Fruit fly (Drosophila melanogaster) ovary, adult (tissue): ENCODE measurements around the gene CG4194.
A peak's percentile ranks its signal among the peaks of the same experiment; 100 is the strongest.

Experiments used
- CG17801 ChIP-seq: fragments of 200-800 bp; optimal IDR thresholded peaks from 2 replicates; lab custom pipeline; 2019; ENCODE audit warnings: missing biosample characterization, mild to moderate bottlenecking, missing genetic modification characterization, moderate library complexity; ENCODE audit not compliant: partially characterized antibody

Gene CG4194

DNA sequence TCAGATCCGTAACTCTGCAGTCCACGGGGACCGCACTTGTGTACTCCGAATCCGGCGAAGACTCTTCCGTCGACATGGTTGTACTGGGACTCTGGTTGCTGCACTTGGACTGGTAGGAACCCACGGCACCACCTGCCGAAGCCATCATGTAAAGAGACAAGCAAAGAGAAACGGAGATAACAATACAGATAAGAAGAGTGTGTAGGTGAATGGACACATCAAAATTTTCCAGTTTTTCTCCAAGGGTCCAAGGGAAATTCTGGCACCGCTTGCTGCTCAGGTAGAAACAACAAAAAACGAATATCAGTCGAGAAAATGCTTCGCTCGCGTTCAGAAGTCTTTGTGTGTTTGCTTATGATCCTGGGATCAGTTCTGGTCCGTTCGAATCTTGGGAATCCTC, at the start of gene CG4194:
Gene CG4194 (plus strand): TSS at position 301 of the 400 bp plus-strand sequence.
- no peak for TF ChIP-seq CG17801 (GFP tag; lab: Kevin White, UChicago)

dm6 chrX:2024819-2025218, 43.6 kb upstream of the CG4194 start:
- no peak for TF ChIP-seq CG17801 (GFP tag; lab: Kevin White, UChicago)

- peak; percentile 6 for TF ChIP-seq CG17801 (GFP tag; lab: Kevin White, UChicago)
Observed at dm6 chrX:2031308-2031707, 37.1 kb upstream of the CG4194 start.

DNA sequence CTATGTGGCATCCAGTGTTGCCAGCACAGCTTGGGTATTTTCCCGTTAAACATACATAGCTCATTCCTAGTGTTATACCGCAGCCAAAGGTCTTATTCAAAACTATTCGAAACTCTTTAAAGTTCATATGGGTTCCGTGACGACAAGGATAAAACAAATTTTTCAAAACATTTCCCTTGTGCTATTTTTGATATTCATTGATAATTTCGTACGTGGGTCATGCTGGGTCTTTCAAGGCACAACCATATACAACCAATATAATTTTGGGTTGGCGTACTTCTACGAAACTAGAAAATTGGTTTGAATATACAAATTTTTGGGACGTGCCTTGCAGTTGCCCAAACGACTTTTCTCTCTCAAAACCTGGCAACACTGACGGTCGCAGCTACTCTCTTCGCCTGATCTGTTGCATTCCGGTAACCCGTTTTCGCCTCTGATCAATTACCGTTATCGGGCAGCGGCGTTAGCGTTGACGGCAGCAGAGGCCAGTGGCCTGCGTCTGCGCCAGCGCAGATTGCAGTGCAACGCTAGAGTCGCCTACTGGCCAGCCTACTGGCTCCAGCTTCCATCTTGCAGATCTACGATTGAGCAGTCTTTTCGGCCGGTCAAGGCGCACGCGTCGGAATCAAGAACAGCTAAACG, 36.1 kb upstream of the CG4194 start:
- TF ChIP-seq CG17801 (GFP tag; lab: Kevin White, UChicago) = no peak

DNA sequence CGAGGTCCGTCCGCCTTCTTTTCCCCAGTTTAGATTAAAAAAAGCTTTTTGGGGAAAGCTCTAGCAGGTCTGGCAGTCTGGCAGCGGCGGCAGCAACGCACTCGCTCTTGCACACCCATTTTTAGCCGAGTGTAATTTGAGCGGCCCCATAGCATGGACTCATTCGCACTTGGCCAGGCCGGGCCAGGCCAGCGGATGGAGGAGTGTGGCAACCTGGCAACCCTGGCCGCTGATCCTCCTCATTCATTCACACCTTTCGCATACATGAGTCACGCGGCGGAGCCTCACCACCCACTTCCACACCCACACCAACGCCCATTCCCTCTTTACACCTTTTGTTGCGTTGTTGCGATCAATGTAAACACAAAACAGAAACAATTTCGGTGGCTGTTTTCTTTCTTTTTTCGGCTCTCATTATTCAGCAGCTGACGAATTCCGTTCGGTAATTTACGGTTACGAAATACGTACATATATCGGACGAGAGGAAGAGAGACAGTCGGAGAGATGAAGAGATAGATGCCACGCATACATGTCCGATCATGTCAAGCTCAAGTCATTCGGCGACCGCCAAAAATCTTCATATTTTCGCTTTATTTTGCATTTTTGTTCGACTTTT, 35.5 kb upstream of the CG4194 start:
- peak; percentile 9 for TF ChIP-seq CG17801 (GFP tag; lab: Kevin White, UChicago)

DNA sequence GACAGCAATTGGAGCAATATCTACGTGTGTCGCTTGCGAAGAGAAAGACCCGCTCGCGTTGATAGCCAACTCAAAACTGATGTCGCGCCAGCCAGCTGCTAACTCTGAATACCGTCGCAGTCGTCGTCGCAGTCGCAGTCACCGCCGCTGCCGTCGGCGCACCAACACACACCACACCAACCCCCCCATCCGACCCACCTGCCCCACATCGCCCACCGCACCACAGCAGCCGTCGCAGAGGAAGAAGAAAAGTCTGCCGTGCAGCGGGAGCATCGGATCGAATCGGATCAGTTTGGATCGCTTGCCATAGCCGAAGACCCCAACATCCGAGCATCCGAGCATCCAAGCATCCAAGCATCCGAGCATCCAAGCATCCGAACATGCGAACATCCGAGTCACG, 32.0 kb upstream of the CG4194 start:
- no peak for TF ChIP-seq CG17801 (GFP tag; lab: Kevin White, UChicago)

dm6 chrX:2036800-2037488, 31.4 kb upstream of the CG4194 start:
- TF ChIP-seq CG17801 (GFP tag; lab: Kevin White, UChicago) = no peak

- no peak for TF ChIP-seq CG17801 (GFP tag; lab: Kevin White, UChicago)
Observed at dm6 chrX:2037605-2038004, 30.8 kb upstream of the CG4194 start.

DNA sequence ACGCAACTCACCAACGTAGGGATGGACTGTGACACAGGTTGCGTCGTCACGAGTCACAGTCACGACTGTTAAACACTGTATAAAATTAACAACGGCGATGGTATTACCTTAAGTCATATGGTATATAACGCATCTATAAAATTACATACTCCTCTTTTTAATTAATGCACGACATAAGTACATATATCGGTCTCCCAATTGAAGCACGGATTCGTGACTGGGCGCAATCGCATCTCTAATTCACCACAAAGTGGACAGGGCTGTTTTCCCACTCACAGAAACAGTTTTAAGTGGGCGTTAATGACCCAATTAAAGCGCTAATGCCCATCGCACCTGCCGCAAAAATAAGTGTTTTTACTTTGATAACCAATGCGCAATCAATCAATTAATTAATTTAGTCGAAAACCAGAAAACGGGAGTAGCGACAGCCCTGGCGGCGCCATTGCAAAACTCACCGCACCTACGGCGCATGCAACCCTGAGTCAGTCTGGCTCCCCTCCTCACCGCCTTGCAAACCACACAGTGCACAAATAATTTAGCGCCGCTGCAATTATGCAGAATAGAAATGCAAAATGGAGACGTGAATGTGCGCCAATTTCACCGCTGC, 27.0 kb upstream of the CG4194 start, which contains the start of gene CG4313:
Gene CG4313 (plus strand): TSS at position 557 of the 607 bp plus-strand sequence.
- TF ChIP-seq CG17801 (GFP tag; lab: Kevin White, UChicago) = peak; percentile 70

dm6 chrX:2041981-2042847, 26.2 kb upstream of the CG4194 start, which contains the start of the genes Actn and usp:
TSS of gene Actn (minus strand) at chrX:2042311.
TSS of gene usp (minus strand) at chrX:2042311.
- TF ChIP-seq CG17801 (GFP tag; lab: Kevin White, UChicago) = peak; percentile 5

dm6 chrX:2043660-2044397, 24.6 kb upstream of the CG4194 start, which contains the start of gene CG4325:
TSS of gene CG4325 (minus strand) at chrX:2043818.
- TF ChIP-seq CG17801 (GFP tag; lab: Kevin White, UChicago) = no peak

DNA sequence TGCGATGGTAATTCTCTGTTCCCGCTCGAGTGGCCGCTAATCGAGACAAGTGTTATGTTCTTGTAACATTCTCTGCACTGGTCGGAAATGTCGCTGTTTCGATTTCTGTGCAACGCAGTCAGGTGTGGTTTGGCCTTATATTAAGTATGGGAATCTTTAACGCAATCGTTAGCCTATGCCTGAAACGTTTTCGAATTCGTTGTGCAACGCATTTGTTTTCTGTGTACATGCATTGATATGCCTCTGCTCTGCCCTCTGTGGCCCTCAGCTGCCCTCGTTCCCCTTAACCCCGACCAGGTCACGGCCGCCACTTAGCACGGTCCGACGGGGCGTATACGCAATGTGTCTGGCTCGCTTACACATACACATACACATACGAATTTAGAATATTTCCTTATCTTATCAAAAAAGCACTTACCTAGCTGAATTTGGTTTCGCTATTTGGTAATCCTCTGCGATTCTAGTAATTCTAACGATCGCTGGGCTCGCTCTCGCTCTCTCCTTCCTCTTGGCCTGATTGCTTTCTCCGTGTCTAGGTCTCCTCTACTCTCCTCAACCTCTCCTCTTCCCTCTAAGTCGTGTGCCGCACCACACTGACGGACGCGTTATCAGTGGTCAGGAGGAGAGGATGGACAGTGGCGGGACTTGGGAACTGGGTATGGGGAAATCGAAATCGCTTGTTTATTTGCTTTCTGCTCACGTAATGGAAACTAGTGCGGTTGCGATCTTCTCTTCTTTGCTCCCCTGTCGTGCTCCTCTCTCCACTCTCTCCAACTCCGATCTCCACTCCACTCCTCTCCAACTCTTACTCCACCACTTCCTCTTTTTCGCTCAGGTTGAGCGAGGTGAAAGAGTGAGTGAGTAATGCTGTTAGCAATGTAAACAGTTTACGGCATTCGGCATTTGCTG, 19.4 kb upstream of the CG4194 start:
- TF ChIP-seq CG17801 (GFP tag; lab: Kevin White, UChicago) = no peak
